Worm (Caenorhabditis elegans): Measurements from ENCODE around the gene R05H10.1.
A peak's percentile ranks its signal among the peaks of the same experiment; 100 is the strongest.

Gene R05H10.1

DNA sequence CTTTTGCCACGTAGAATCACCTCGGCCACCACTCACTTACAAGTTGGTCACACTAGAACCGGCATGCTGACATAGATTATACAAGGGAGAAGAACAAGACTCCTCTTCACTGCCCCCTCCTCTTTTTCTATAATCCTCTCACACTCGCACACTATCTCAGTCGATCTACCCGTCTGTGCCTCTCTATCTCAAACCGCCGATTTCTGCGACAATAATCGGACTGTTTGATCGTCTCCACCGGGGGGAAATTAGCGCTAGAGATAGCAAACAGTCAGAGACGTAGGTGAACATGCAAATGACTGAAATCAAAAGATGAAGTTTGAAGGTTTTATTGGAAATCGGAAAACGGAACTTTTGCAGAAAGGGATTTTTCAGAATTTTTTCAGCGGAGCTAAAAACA, 29.2 kb upstream of the R05H10.1 start:
- TF ChIP-seq tag-97 (GFP tag; IDR thresholded peaks at IDR 0.05) (no peak), lsy-2 (tag; optimal IDR thresholded peaks at IDR 0.05) (peak in 1 of 2 experiments; percentile 59), lir-3 (tag; optimal IDR thresholded peaks at IDR 0.05) (no peak), hlh-11 (tag; optimal IDR thresholded peaks at IDR 0.05) (peak; percentile 88), ceh-44 (GFP tag; IDR thresholded peaks at IDR 0.05) (no peak), madf-5 (GFP tag; IDR thresholded peaks at IDR 0.05) (no peak), F44E2.7 (GFP tag; IDR thresholded peaks at IDR 0.05) (no peak), aha-1 (tag) (no peak), attf-4 (tag; optimal IDR thresholded peaks at IDR 0.05) (no peak), unc-62 (GFP tag; optimal IDR thresholded peaks at IDR 0.05 in 1 of 2) (no peak), unc-62 (tag; optimal IDR thresholded peaks at IDR 0.05) (no peak), lin-29 (GFP tag; IDR thresholded peaks at IDR 0.05) (no peak), nhr-25 (tag; optimal IDR thresholded peaks at IDR 0.05; ENCODE audit: borderline replicate concordance, insufficient read depth) (peak; percentile 78), nhr-76 (tag; optimal IDR thresholded peaks at IDR 0.05) (no peak), unc-130 (GFP tag; optimal IDR thresholded peaks at IDR 0.05) (no peak), zag-1 (tag; optimal IDR thresholded peaks at IDR 0.05) (no peak), zip-2 (tag; optimal IDR thresholded peaks at IDR 0.05) (no peak), nhr-42 (GFP tag; IDR thresholded peaks at IDR 0.05) (peak; percentile 79), php-3 (GFP tag; IDR thresholded peaks at IDR 0.05) (0 out of 2 replicates have a peak, but pooled peaks have one; percentile 21), spr-3 (GFP tag; optimal IDR thresholded peaks at IDR 0.05) (no peak), Y75B8A.6 (GFP tag; IDR thresholded peaks at IDR 0.05) (no peak), mdl-1 (tag; optimal IDR thresholded peaks at IDR 0.05) (peak in 1 of 2 experiments; percentile 59), nhr-102 (tag; optimal IDR thresholded peaks at IDR 0.05) (peak; percentile 66), ceh-62 (tag; optimal IDR thresholded peaks at IDR 0.05) (no peak), nhr-11 (tag; optimal IDR thresholded peaks at IDR 0.05) (no peak), zfp-3 (GFP tag; conservative IDR thresholded peaks at IDR 0.05) (no peak), R02D3.7 (tag; optimal IDR thresholded peaks at IDR 0.05) (no peak), mdt-29 (GFP tag; IDR thresholded peaks at IDR 0.05) (no peak), nhr-6 (tag; optimal IDR thresholded peaks at IDR 0.05) (peak; percentile 39), Y5F2A.4 (GFP tag; optimal IDR thresholded peaks at IDR 0.05) (no peak), Y105C5A.15 (GFP tag; IDR thresholded peaks at IDR 0.05) (no peak), D1046.2 (GFP tag; IDR thresholded peaks at IDR 0.05) (no peak), snpc-4 (tag; optimal IDR thresholded peaks at IDR 0.05) (no peak), nhr-111 (GFP tag; optimal IDR thresholded peaks at IDR 0.05) (no peak), ztf-7 (tag; optimal IDR thresholded peaks at IDR 0.05) (no peak), ceh-28 (tag; optimal IDR thresholded peaks at IDR 0.05) (no peak), mxl-3 (GFP tag; optimal IDR thresholded peaks at IDR 0.05) (peak; percentile 82), fkh-10 (GFP tag; optimal IDR thresholded peaks at IDR 0.05) (no peak), nhr-48 (tag; optimal IDR thresholded peaks at IDR 0.05) (peak; percentile 64), dpl-1 (GFP tag; optimal IDR thresholded peaks at IDR 0.05) (peak; percentile 60), dmd-6 (GFP tag; IDR thresholded peaks at IDR 0.05) (peak; percentile 92), tra-1 (GFP tag; IDR thresholded peaks at IDR 0.05) (no peak), hif-1 (tag; optimal IDR thresholded peaks at IDR 0.05) (peak in 1 of 2 experiments; percentile 3), F10B5.3 (tag; optimal IDR thresholded peaks at IDR 0.05) (no peak), dve-1 (tag; optimal IDR thresholded peaks at IDR 0.05; ENCODE audit: insufficient read depth) (peak; percentile 88), ceh-82 (tag; optimal IDR thresholded peaks at IDR 0.05) (no peak), ztf-11 (tag; optimal IDR thresholded peaks at IDR 0.05) (no peak), rbr-2 (tag; optimal IDR thresholded peaks at IDR 0.05) (peak; percentile 22), duxl-1 (tag; optimal IDR thresholded peaks at IDR 0.05; ENCODE audit: poor library complexity) (no peak), ama-1 (optimal IDR thresholded peaks at IDR 0.05) (no peak), hlh-30 (tag; optimal IDR thresholded peaks at IDR 0.05; ENCODE audit: insufficient read depth) (peak; percentile 79), nhr-77 (tag; optimal IDR thresholded peaks at IDR 0.05) (peak; percentile 97), lin-1 (GFP tag; IDR thresholded peaks at IDR 0.05) (peak; percentile 21; the same call in 1 of the 2 replicates)
